Fruit fly (Drosophila melanogaster) whole organism, adult: ENCODE data around the gene h-cup.

Experiments
- CG11617 ChIP-seq: fragments of 200-800 bp; sonication (Bioruptor generic); optimal IDR thresholded peaks from 2 replicates; lab custom pipeline; 2017; ENCODE audit warnings: mild to moderate bottlenecking, missing biosample characterization, missing genetic modification reagents, missing genetic modification characterization
- CG12768 ChIP-seq: fragments of 200-800 bp; sonication (Bioruptor generic); optimal IDR thresholded peaks from 2 replicates; lab custom pipeline; 2017; ENCODE audit warnings: missing biosample characterization, missing genetic modification characterization, mild to moderate bottlenecking, moderate library complexity, missing genetic modification reagents
- CG14711 ChIP-seq: fragments of 200-800 bp; sonication (Bioruptor generic); optimal IDR thresholded peaks from 2 replicates; lab custom pipeline; 2018; ENCODE audit warnings: missing biosample characterization, mild to moderate bottlenecking, missing genetic modification characterization, moderate library complexity
- CG1620 ChIP-seq: fragments of 200-800 bp; sonication (Bioruptor generic); optimal IDR thresholded peaks from 2 replicates; lab custom pipeline; 2016; ENCODE audit warnings: missing biosample characterization, missing genetic modification characterization
- CG33017 ChIP-seq: fragments of 200-800 bp; sonication (Bioruptor generic); optimal IDR thresholded peaks from 2 replicates; lab custom pipeline; 2018; ENCODE audit warnings: missing biosample characterization, mild to moderate bottlenecking, missing genetic modification characterization, moderate library complexity
- CG5204 ChIP-seq: fragments of 200-800 bp; sonication (Bioruptor generic); optimal IDR thresholded peaks from 2 replicates; lab custom pipeline; 2016; ENCODE audit warnings: missing biosample characterization, missing genetic modification characterization
- CG7045 ChIP-seq: fragments of 200-800 bp; sonication (Bioruptor generic); optimal IDR thresholded peaks from 2 replicates; lab custom pipeline; 2017; ENCODE audit warnings: missing biosample characterization, mild to moderate bottlenecking, missing genetic modification characterization
- CG7101 ChIP-seq: fragments of 200-800 bp; sonication (Bioruptor generic); optimal IDR thresholded peaks from 2 replicates; lab custom pipeline; 2018; ENCODE audit warnings: missing biosample characterization, mild to moderate bottlenecking, missing genetic modification characterization, moderate library complexity
- Clk ChIP-seq: fragments of 200-800 bp; sonication (Bioruptor generic); optimal IDR thresholded peaks from 2 replicates; lab custom pipeline; 2017; ENCODE audit warnings: missing biosample characterization, missing genetic modification characterization
- Crg-1 ChIP-seq: fragments of 200-800 bp; sonication (Bioruptor generic); optimal IDR thresholded peaks from 2 replicates; lab custom pipeline; 2016; ENCODE audit warnings: missing biosample characterization, missing genetic modification characterization
- Hr96 ChIP-seq: fragments of 200-800 bp; sonication (Bioruptor generic); optimal IDR thresholded peaks from 2 replicates; lab custom pipeline; 2016; ENCODE audit warnings: missing biosample characterization, missing genetic modification characterization
- Mnt ChIP-seq: fragments of 200-800 bp; sonication (Bioruptor generic); optimal IDR thresholded peaks from 2 replicates; lab custom pipeline; 2016; ENCODE audit warnings: missing biosample characterization, mild to moderate bottlenecking, missing genetic modification characterization
- cic ChIP-seq: fragments of 200-800 bp; sonication (Bioruptor generic); optimal IDR thresholded peaks from 2 replicates; lab custom pipeline; 2017; ENCODE audit warnings: missing biosample characterization, mild to moderate bottlenecking, missing genetic modification characterization, moderate library complexity
- cnc ChIP-seq, 2 experiments: fragments of >200 bp; optimal IDR thresholded peaks; 2 replicates each; lab custom pipeline; 2017
- kay ChIP-seq: fragments of 200-800 bp; sonication (Bioruptor generic); peaks from one replicate; lab custom pipeline; 2016; ENCODE audit warnings: missing biosample characterization, missing genetic modification characterization, borderline replicate concordance
- ovo ChIP-seq: fragments of 200-800 bp; sonication (Bioruptor generic); optimal IDR thresholded peaks from 2 replicates; lab custom pipeline; 2016; ENCODE audit warnings: missing biosample characterization, missing genetic modification characterization
- pad ChIP-seq: fragments of 200-800 bp; sonication (Bioruptor generic); optimal IDR thresholded peaks from 3 replicates; lab custom pipeline; 2017; ENCODE audit warnings: missing biosample characterization, missing genetic modification characterization, mild to moderate bottlenecking, moderate library complexity, missing genetic modification reagents
- tj ChIP-seq: fragments of 200-800 bp; sonication (Bioruptor generic); optimal IDR thresholded peaks from 3 replicates; lab custom pipeline; 2017; ENCODE audit warnings: missing biosample characterization, mild to moderate bottlenecking, missing genetic modification characterization, moderate library complexity
- toe ChIP-seq: fragments of 200-800 bp; sonication (Bioruptor generic); optimal IDR thresholded peaks from 2 replicates; lab custom pipeline; 2016; ENCODE audit warnings: missing biosample characterization, missing genetic modification characterization

h-cup gene

dm6 chr3R:15424187-15424586 is 41.4 kb upstream of the h-cup start:
- TF ChIP-seq CG7045 (GFP tag; lab: Kevin White, UChicago) (no peak), cic (no peak), tj (no peak), toe (GFP tag; lab: Kevin White, UChicago) (no peak), CG11617 (GFP tag; lab: Kevin White, UChicago) (no peak), ovo (GFP tag; lab: Kevin White, UChicago) (no peak)

dm6 chr3R:15420375-15420931 is 37.7 kb upstream of the h-cup start:
- TF ChIP-seq cnc (optimal IDR thresholded peaks at IDR 0.05; lab: Kevin White, UChicago) (no peak), CG7045 (GFP tag; lab: Kevin White, UChicago) (no peak), ovo (GFP tag; lab: Kevin White, UChicago) (no peak), Clk (GFP tag; lab: Kevin White, UChicago) (no peak), CG14711 (tag; lab: Kevin White, UChicago) (no peak), pad (GFP tag; lab: Kevin White, UChicago) (no peak), kay (no peak)

dm6 chr3R:15418824-15419530 is 36.2 kb upstream of the h-cup start:
- no peak for TF ChIP-seq CG5204 (GFP tag; lab: Kevin White, UChicago)
- no peak for TF ChIP-seq CG14711 (tag; lab: Kevin White, UChicago)
- peak; percentile 0 for TF ChIP-seq CG11617 (GFP tag; lab: Kevin White, UChicago)
- peak; percentile 11 for TF ChIP-seq CG7101 (tag; lab: Kevin White, UChicago)
- no peak for TF ChIP-seq Clk (GFP tag; lab: Kevin White, UChicago)
- no peak for TF ChIP-seq CG33017

- TF ChIP-seq Hr96 (no peak), CG1620 (GFP tag; lab: Kevin White, UChicago) (no peak), CG7101 (tag; lab: Kevin White, UChicago) (no peak)
Measured at dm6 chr3R:15417761-15418754, 35.3 kb upstream of the h-cup start.

- TF ChIP-seq CG7101 (tag; lab: Kevin White, UChicago) (no peak), tj (no peak), CG12768 (GFP tag; lab: Kevin White, UChicago) (no peak), Mnt (GFP tag; lab: Kevin White, UChicago) (no peak), Clk (GFP tag; lab: Kevin White, UChicago) (no peak), CG1620 (GFP tag; lab: Kevin White, UChicago) (no peak), CG33017 (no peak), kay (no peak)
Measured at dm6 chr3R:15414936-15415601, 32.3 kb upstream of the h-cup start.

- TF ChIP-seq kay: peak; percentile 79
- TF ChIP-seq CG5204 (GFP tag; lab: Kevin White, UChicago): no peak
- TF ChIP-seq tj: peak; percentile 99
- no peak for TF ChIP-seq Clk (GFP tag; lab: Kevin White, UChicago)
- no peak for TF ChIP-seq CG1620 (GFP tag; lab: Kevin White, UChicago)
- no peak for TF ChIP-seq Mnt (GFP tag; lab: Kevin White, UChicago)
- TF ChIP-seq CG33017: no peak
- no peak for TF ChIP-seq Hr96
- no peak for TF ChIP-seq Crg-1
- TF ChIP-seq CG7045 (GFP tag; lab: Kevin White, UChicago): no peak
- TF ChIP-seq CG12768 (GFP tag; lab: Kevin White, UChicago): peak; percentile 65
- TF ChIP-seq cic: no peak
- TF ChIP-seq toe (GFP tag; lab: Kevin White, UChicago): no peak
Measured at dm6 chr3R:15410689-15411587, 28.2 kb upstream of the h-cup start.
